Worm (Caenorhabditis elegans): ENCODE measurements around the gene trip-4.
A peak's percentile ranks its signal among the peaks of the same experiment; 100 is the strongest.
"Not testable (repeated sequence)": the region's sequence is repeated elsewhere in the genome, so short reads cannot be mapped to it uniquely, and the experiment has no call there.

Gene trip-4

ce11 chrII:15039104-15039503 lies at the start of gene trip-4:
Gene trip-4 (plus strand): TSS chrII:15039404.
- TF ChIP-seq cog-1 (tag; optimal IDR thresholded peaks at IDR 0.05) (no peak), med-1 (GFP tag; optimal IDR thresholded peaks at IDR 0.05; ENCODE audit: insufficient read depth) (no peak), ref-1 (GFP tag; conservative IDR thresholded peaks at IDR 0.05) (no peak), klf-2 (GFP tag; conservative IDR thresholded peaks at IDR 0.05) (no peak), flt-1 (GFP tag; IDR thresholded peaks at IDR 0.05) (no peak), tab-1 (GFP tag; IDR thresholded peaks at IDR 0.05) (no peak)

- not testable (repeated sequence) for TF ChIP-seq flt-1 (GFP tag; IDR thresholded peaks at IDR 0.05); med-1 (GFP tag; optimal IDR thresholded peaks at IDR 0.05; ENCODE audit: insufficient read depth); T22C8.4 (GFP tag; IDR thresholded peaks at IDR 0.05)
Measured at ce11 chrII:14992598-14992997, 46.6 kb upstream of the trip-4 start, which contains the start of gene Y53F4B.7. Gene Y53F4B.7 (plus strand): TSS chrII:14992898.

- TF ChIP-seq ztf-23 (GFP tag; IDR thresholded peaks at IDR 0.05), result no peak
- no peak for TF ChIP-seq T22C8.4 (GFP tag; IDR thresholded peaks at IDR 0.05)
- TF ChIP-seq flt-1 (GFP tag; IDR thresholded peaks at IDR 0.05), result no peak
- no peak for TF ChIP-seq med-1 (GFP tag; optimal IDR thresholded peaks at IDR 0.05; ENCODE audit: insufficient read depth)
- TF ChIP-seq tab-1 (GFP tag; IDR thresholded peaks at IDR 0.05), result no peak
- no peak for TF ChIP-seq klf-2 (GFP tag; conservative IDR thresholded peaks at IDR 0.05)
- no peak for TF ChIP-seq cog-1 (tag; optimal IDR thresholded peaks at IDR 0.05)
- no peak for TF ChIP-seq ztf-29 (GFP tag; IDR thresholded peaks at IDR 0.05)
- no peak for TF ChIP-seq ref-1 (GFP tag; conservative IDR thresholded peaks at IDR 0.05)
Measured at ce11 chrII:15003410-15003809, 35.8 kb upstream of the trip-4 start, which contains the start of gene Y53F4B.10. Gene Y53F4B.10 (minus strand): TSS chrII:15003510.

ce11 chrII:15004538-15004937 lies 34.7 kb upstream of the trip-4 start:
- TF ChIP-seq klf-2 (GFP tag; conservative IDR thresholded peaks at IDR 0.05) (no peak), med-1 (GFP tag; optimal IDR thresholded peaks at IDR 0.05; ENCODE audit: insufficient read depth) (no peak), cog-1 (tag; optimal IDR thresholded peaks at IDR 0.05) (no peak), T22C8.4 (GFP tag; IDR thresholded peaks at IDR 0.05) (no peak), ztf-29 (GFP tag; IDR thresholded peaks at IDR 0.05) (no peak), ref-1 (GFP tag; conservative IDR thresholded peaks at IDR 0.05) (no peak), flt-1 (GFP tag; IDR thresholded peaks at IDR 0.05) (no peak), ztf-23 (GFP tag; IDR thresholded peaks at IDR 0.05) (no peak), tab-1 (GFP tag; IDR thresholded peaks at IDR 0.05) (no peak)

ce11 chrII:15005118-15005517 lies 34.1 kb upstream of the trip-4 start:
- TF ChIP-seq ref-1 (GFP tag; conservative IDR thresholded peaks at IDR 0.05) (no peak), T22C8.4 (GFP tag; IDR thresholded peaks at IDR 0.05) (no peak), ztf-29 (GFP tag; IDR thresholded peaks at IDR 0.05) (no peak), cog-1 (tag; optimal IDR thresholded peaks at IDR 0.05) (no peak), klf-2 (GFP tag; conservative IDR thresholded peaks at IDR 0.05) (no peak), tab-1 (GFP tag; IDR thresholded peaks at IDR 0.05) (no peak), ztf-23 (GFP tag; IDR thresholded peaks at IDR 0.05) (no peak), flt-1 (GFP tag; IDR thresholded peaks at IDR 0.05) (no peak), med-1 (GFP tag; optimal IDR thresholded peaks at IDR 0.05; ENCODE audit: insufficient read depth) (no peak)

- TF ChIP-seq ref-1 (GFP tag; conservative IDR thresholded peaks at IDR 0.05) (no peak), klf-2 (GFP tag; conservative IDR thresholded peaks at IDR 0.05) (no peak), ztf-29 (GFP tag; IDR thresholded peaks at IDR 0.05) (no peak), T22C8.4 (GFP tag; IDR thresholded peaks at IDR 0.05) (no peak), cog-1 (tag; optimal IDR thresholded peaks at IDR 0.05) (no peak), flt-1 (GFP tag; IDR thresholded peaks at IDR 0.05) (no peak), ztf-23 (GFP tag; IDR thresholded peaks at IDR 0.05) (no peak), med-1 (GFP tag; optimal IDR thresholded peaks at IDR 0.05; ENCODE audit: insufficient read depth) (no peak), tab-1 (GFP tag; IDR thresholded peaks at IDR 0.05) (no peak)
Measured at ce11 chrII:15008481-15009057, 30.6 kb upstream of the trip-4 start.

ce11 chrII:15010366-15011235 lies 28.6 kb upstream of the trip-4 start, which contains the start of the genes Y53F4B.9 and Y53F4B.11:
Gene Y53F4B.9 (minus strand): TSS chrII:15010416.
Gene Y53F4B.11 (plus strand): TSS chrII:15010748.
- TF ChIP-seq cog-1 (tag; optimal IDR thresholded peaks at IDR 0.05), result peak; percentile 4
- no peak for TF ChIP-seq tab-1 (GFP tag; IDR thresholded peaks at IDR 0.05)

- TF ChIP-seq tab-1 (GFP tag; IDR thresholded peaks at IDR 0.05), result no peak
- no peak for TF ChIP-seq ref-1 (GFP tag; conservative IDR thresholded peaks at IDR 0.05)
- no peak for TF ChIP-seq ztf-23 (GFP tag; IDR thresholded peaks at IDR 0.05)
- no peak for TF ChIP-seq cog-1 (tag; optimal IDR thresholded peaks at IDR 0.05)
- no peak for TF ChIP-seq T22C8.4 (GFP tag; IDR thresholded peaks at IDR 0.05)
- no peak for TF ChIP-seq med-1 (GFP tag; optimal IDR thresholded peaks at IDR 0.05; ENCODE audit: insufficient read depth)
- TF ChIP-seq klf-2 (GFP tag; conservative IDR thresholded peaks at IDR 0.05), result no peak
- TF ChIP-seq ztf-29 (GFP tag; IDR thresholded peaks at IDR 0.05), result no peak
- TF ChIP-seq flt-1 (GFP tag; IDR thresholded peaks at IDR 0.05), result no peak
Measured at ce11 chrII:15014380-15014779, 24.8 kb upstream of the trip-4 start, which contains the start of gene Y53F4B.51. Gene Y53F4B.51 (minus strand): TSS chrII:15014442.

ce11 chrII:15015669-15016068 lies 23.5 kb upstream of the trip-4 start:
- TF ChIP-seq cog-1 (tag; optimal IDR thresholded peaks at IDR 0.05) (no peak), flt-1 (GFP tag; IDR thresholded peaks at IDR 0.05) (no peak), ztf-23 (GFP tag; IDR thresholded peaks at IDR 0.05) (no peak), med-1 (GFP tag; optimal IDR thresholded peaks at IDR 0.05; ENCODE audit: insufficient read depth) (no peak), ref-1 (GFP tag; conservative IDR thresholded peaks at IDR 0.05) (no peak), klf-2 (GFP tag; conservative IDR thresholded peaks at IDR 0.05) (no peak), ztf-29 (GFP tag; IDR thresholded peaks at IDR 0.05) (no peak), tab-1 (GFP tag; IDR thresholded peaks at IDR 0.05) (no peak), T22C8.4 (GFP tag; IDR thresholded peaks at IDR 0.05) (no peak)

All from whole organism, midembryonic.